Worm (Caenorhabditis elegans): ENCODE results near the gene fbxa-170.

The fbxa-170 gene

DNA sequence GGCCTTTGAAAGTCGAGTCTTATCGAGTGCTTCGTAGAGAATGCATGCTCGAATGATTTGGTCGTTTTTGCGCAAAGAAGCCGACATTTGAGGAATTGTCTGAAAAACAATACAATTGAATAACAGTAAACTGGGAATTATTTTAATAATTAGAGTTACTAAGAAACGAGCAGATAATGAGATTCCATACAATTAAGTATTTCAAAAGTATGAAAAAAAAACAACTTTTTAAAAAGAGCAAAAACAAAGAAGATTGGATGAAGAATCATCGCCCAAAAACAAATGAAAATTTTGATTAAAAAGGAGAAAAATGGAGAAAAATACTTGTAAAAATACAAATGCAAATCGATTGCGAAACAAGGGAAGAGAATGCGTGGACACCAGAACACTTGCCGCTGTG lies at the start of gene fbxa-170:
Gene fbxa-170 (minus strand): TSS at position 101 of the 400 bp plus-strand sequence.
- TF ChIP-seq dpl-1 (GFP tag; optimal IDR thresholded peaks at IDR 0.05) (no peak), nhr-19 (GFP tag; conservative IDR thresholded peaks at IDR 0.05) (no peak)

- TF ChIP-seq nhr-47 (tag; optimal IDR thresholded peaks at IDR 0.05) (no peak), fkh-4 (tag; optimal IDR thresholded peaks at IDR 0.05; ENCODE audit: borderline replicate concordance) (no peak), xbp-1 (tag; optimal IDR thresholded peaks at IDR 0.05) (no peak), ets-5 (GFP tag; IDR thresholded peaks at IDR 0.05) (no peak), pqm-1 (tag; optimal IDR thresholded peaks at IDR 0.05) (no peak), C04F5.9 (tag; optimal IDR thresholded peaks at IDR 0.05) (no peak), lsy-2 (tag; optimal IDR thresholded peaks at IDR 0.05) (no peak), lin-39 (tag; optimal IDR thresholded peaks at IDR 0.05) (no peak), aha-1 (tag; optimal IDR thresholded peaks at IDR 0.05) (no peak), nhr-77 (tag; optimal IDR thresholded peaks at IDR 0.05) (no peak), F16B12.6 (tag; optimal IDR thresholded peaks at IDR 0.05) (no peak)
Observed at ce11 chrX:1727056-1727455, 49.1 kb upstream of the fbxa-170 start, which contains the start of gene F07G6.2. Gene F07G6.2, plus strand, starts transcription at chrX:1727356.

DNA sequence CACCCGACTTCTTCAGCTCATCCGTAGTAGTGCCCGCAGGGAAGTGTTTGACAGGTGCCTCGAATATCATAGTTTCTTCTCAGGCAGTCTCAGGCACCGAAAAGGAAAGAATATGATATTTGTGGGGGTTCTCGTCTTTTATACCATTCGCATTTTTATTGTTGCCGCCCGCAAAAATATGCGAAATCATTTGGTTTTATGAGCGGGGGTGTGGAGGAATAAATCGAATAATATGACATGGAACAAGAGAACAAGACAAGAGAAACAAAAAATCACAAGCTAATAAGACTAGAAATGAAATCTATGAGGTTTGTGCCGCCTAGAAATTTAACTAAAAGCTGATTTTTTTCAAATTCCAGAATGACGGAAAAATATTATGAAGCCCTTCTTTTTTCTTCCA lies 42.4 kb upstream of the fbxa-170 start, which contains the start of gene F07G6.8:
Gene F07G6.8 (minus strand): TSS at position 101 of the 400 bp plus-strand sequence.
- TF ChIP-seq nhr-47 (tag; optimal IDR thresholded peaks at IDR 0.05) (no peak), Y116A8C.19 (tag; optimal IDR thresholded peaks at IDR 0.05; ENCODE audit: borderline replicate concordance) (no peak), nhr-84 (tag; optimal IDR thresholded peaks at IDR 0.05) (no peak), swsn-7 (tag; optimal IDR thresholded peaks at IDR 0.05) (no peak), skn-1 (tag; optimal IDR thresholded peaks at IDR 0.05) (no peak), elt-3 (tag; optimal IDR thresholded peaks at IDR 0.05) (no peak), alr-1 (tag; optimal IDR thresholded peaks at IDR 0.05; ENCODE audit: borderline replicate concordance) (no peak), isw-1 (GFP tag; IDR thresholded peaks at IDR 0.05) (no peak), lin-14 (GFP tag; optimal IDR thresholded peaks at IDR 0.05) (no peak), xbp-1 (tag; optimal IDR thresholded peaks at IDR 0.05) (no peak)

- TF ChIP-seq pqm-1 (tag; optimal IDR thresholded peaks at IDR 0.05) (no peak), tlp-1 (tag; optimal IDR thresholded peaks at IDR 0.05) (no peak), aha-1 (tag; optimal IDR thresholded peaks at IDR 0.05) (no peak), blmp-1 (tag; optimal IDR thresholded peaks at IDR 0.05) (no peak), Y116A8C.19 (tag; optimal IDR thresholded peaks at IDR 0.05; ENCODE audit: borderline replicate concordance) (no peak), elt-3 (tag; optimal IDR thresholded peaks at IDR 0.05) (no peak), vab-15 (tag; optimal IDR thresholded peaks at IDR 0.05) (no peak), lin-15B (tag; optimal IDR thresholded peaks at IDR 0.05) (no peak), efl-3 (GFP tag; optimal IDR thresholded peaks at IDR 0.05) (no peak), ets-5 (GFP tag; IDR thresholded peaks at IDR 0.05) (no peak), irx-1 (tag; optimal IDR thresholded peaks at IDR 0.05) (no peak), alr-1 (tag; optimal IDR thresholded peaks at IDR 0.05; ENCODE audit: borderline replicate concordance) (no peak), hpl-2 (GFP tag; optimal IDR thresholded peaks at IDR 0.05) (no peak), elt-2 (tag; optimal IDR thresholded peaks at IDR 0.05) (no peak), nhr-11 (tag; optimal IDR thresholded peaks at IDR 0.05) (no peak), grh-1 (GFP tag; IDR thresholded peaks at IDR 0.05) (no peak), nhr-85 (tag) (no peak), unc-62 (GFP tag; optimal IDR thresholded peaks at IDR 0.05) (no peak), ces-1 (GFP tag; optimal IDR thresholded peaks at IDR 0.05) (no peak)
Observed at ce11 chrX:1718479-1718878, 40.6 kb upstream of the fbxa-170 start, which contains the start of gene fbxa-53. Gene fbxa-53, minus strand, starts transcription at chrX:1718579.

DNA sequence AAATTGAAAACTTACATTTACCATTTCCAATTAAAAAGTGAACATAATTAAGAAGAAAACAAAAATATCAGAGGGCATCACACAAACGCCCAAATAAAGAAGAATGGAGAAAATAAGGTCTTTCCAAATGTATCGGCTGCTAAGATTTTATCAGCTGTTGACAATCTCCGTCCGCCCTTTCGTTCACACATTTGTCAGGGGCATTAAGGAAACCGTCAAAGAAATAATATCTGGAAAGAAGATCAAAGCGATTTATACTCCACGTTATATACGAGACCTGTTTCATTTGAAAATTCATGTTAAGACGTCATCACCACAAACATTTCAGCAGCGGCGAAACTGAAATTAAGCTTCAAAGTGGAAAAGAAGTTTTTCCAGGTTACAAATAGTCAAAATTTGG lies 34.6 kb upstream of the fbxa-170 start, which contains the start of gene fbxa-52:
Gene fbxa-52 (minus strand): TSS at position 101 of the 400 bp plus-strand sequence.
- TF ChIP-seq blmp-1 (tag; optimal IDR thresholded peaks at IDR 0.05) = no peak
- TF ChIP-seq ceh-90 (tag; optimal IDR thresholded peaks at IDR 0.05) = no peak
- no peak for TF ChIP-seq nhr-28 (tag; optimal IDR thresholded peaks at IDR 0.05)
- TF ChIP-seq nhr-19 (GFP tag; conservative IDR thresholded peaks at IDR 0.05) = no peak
- TF ChIP-seq hlh-17 (GFP tag; optimal IDR thresholded peaks at IDR 0.05; ENCODE audit: borderline replicate concordance) = no peak
- no peak for TF ChIP-seq jun-1 (tag; optimal IDR thresholded peaks at IDR 0.05)
